Worm (Caenorhabditis elegans) whole organism, late embryonic: ENCODE measurements around the gene ubxn-3.

Experiments
- ama-1 ChIP-seq: fragments of 150-350 bp; optimal IDR thresholded peaks from 2 replicates; lab custom pipeline; 2014
- ceh-2 ChIP-seq: sonication (generic microtip); optimal IDR thresholded peaks from 2 replicates; lab custom pipeline; 2016; ENCODE audit warnings: missing genotype, missing genetic modification characterization, missing compliant biosample characterization
- dve-1 ChIP-seq: sonication (generic microtip); optimal IDR thresholded peaks from 2 replicates; lab custom pipeline; 2017; ENCODE audit warnings: antibody characterized with exemption, mild to moderate bottlenecking, missing genetic modification characterization, missing compliant biosample characterization
- sox-2 ChIP-seq: fragments of 200-800 bp; sonication (Bioruptor generic); IDR thresholded peaks from 2 replicates; pipeline ENCODE4 v1.3.6; 2022; ENCODE audit warnings: missing genetic modification reagents, missing genetic modification characterization, missing compliant biosample characterization
- unc-3 ChIP-seq, 2 experiments: fragments of 200-800 bp in 1 of 2; sonication (Bioruptor generic) in 1 of 2; sonication (generic microtip) in 1 of 2; conservative IDR thresholded peaks in 1 of 2; optimal IDR thresholded peaks in 1 of 2; 2 replicates each; pipeline versions ENCODE4 v1.3.6 to Lab custom; 2016 to 2022; ENCODE audit warnings: missing compliant biosample characterization in 2 of 2, missing genetic modification characterization in 2 of 2, missing genetic modification reagents in 1 of 2

- TF ChIP-seq sox-2 (GFP tag; lab: Robert Waterston, UW) (no peak), ceh-2 (tag; lab: Kevin White, UChicago) (no peak), unc-3 (GFP tag; conservative IDR thresholded peaks at IDR 0.05; lab: Robert Waterston, UW) (no peak), unc-3 (tag; optimal IDR thresholded peaks at IDR 0.05; lab: Kevin White, UChicago) (no peak), ama-1 (no peak), dve-1 (tag; lab: Kevin White, UChicago) (no peak)
Observed at ce11 chrII:220602-221001, at the start of gene ubxn-3.
